Fruit fly (Drosophila melanogaster) whole organism, pupa: Measurements from ENCODE around the gene Syt14.

ENCODE experiments used
- CG17806 ChIP-seq: fragments of 200-800 bp; sonication (Bioruptor generic); optimal IDR thresholded peaks from 2 replicates; lab custom pipeline; 2018; ENCODE audit warnings: missing biosample characterization, mild to moderate bottlenecking, missing genetic modification characterization, moderate library complexity
- CG32121 ChIP-seq: fragments of 200-800 bp; sonication (Bioruptor generic); IDR thresholded peaks from 2 replicates; pipeline ENCODE4 v1.3.6; 2022; ENCODE audit warnings: missing biosample characterization, missing genetic modification characterization
- CG34367 ChIP-seq: fragments of 200-800 bp; sonication (Bioruptor generic); optimal IDR thresholded peaks from 2 replicates; lab custom pipeline; 2018; ENCODE audit warnings: missing biosample characterization, mild to moderate bottlenecking, missing genetic modification characterization
- D1 ChIP-seq: fragments of 200-800 bp; sonication (Bioruptor generic); optimal IDR thresholded peaks from 2 replicates; lab custom pipeline; 2018; ENCODE audit warnings: missing biosample characterization, mild to moderate bottlenecking, missing genetic modification characterization, moderate library complexity
- Ets98B ChIP-seq: fragments of 200-800 bp; sonication (Bioruptor generic); IDR thresholded peaks from 2 replicates; pipeline ENCODE4 v1.3.6; 2022; ENCODE audit warnings: missing biosample characterization, missing genetic modification characterization
- fd96Ca ChIP-seq: fragments of 200-800 bp; sonication (Bioruptor generic); IDR thresholded peaks from 3 replicates; pipeline ENCODE4 v1.3.6; 2022; ENCODE audit warnings: missing biosample characterization, missing genetic modification characterization

- TF ChIP-seq D1 (tag; lab: Kevin White, UChicago): no peak
- no peak for TF ChIP-seq CG34367
- TF ChIP-seq CG32121 (GFP tag; lab: Robert Waterston, UW): no peak
- no peak for TF ChIP-seq Ets98B (GFP tag; lab: Robert Waterston, UW)
- no peak for TF ChIP-seq CG17806 (tag; lab: Kevin White, UChicago)
- no peak for TF ChIP-seq fd96Ca
Observed at dm6 chr3R:4340174-4340573, 21.3 kb upstream of the Syt14 start.
